Fruit fly (Drosophila melanogaster) whole organism, wandering third instar larva: ENCODE data around the gene CG9801.

Source experiments
- Abd-B ChIP-seq: fragments of >200 bp; optimal IDR thresholded peaks from 2 replicates; lab custom pipeline; 2017; ENCODE audit warnings: missing biosample characterization, missing genetic modification characterization
- Mio ChIP-seq: sonication (Bioruptor generic); optimal IDR thresholded peaks from 2 replicates; lab custom pipeline; 2016; ENCODE audit warnings: missing biosample characterization, missing genetic modification characterization
- Myc ChIP-seq: fragments of >200 bp; optimal IDR thresholded peaks from 2 replicates; lab custom pipeline; 2017
- br ChIP-seq: fragments of 200-800 bp; sonication (Bioruptor generic); optimal IDR thresholded peaks from 2 replicates; lab custom pipeline; 2016; ENCODE audit warnings: missing biosample characterization, missing genetic modification characterization
- ey ChIP-seq: fragments of 200-800 bp; sonication (Bioruptor generic); optimal IDR thresholded peaks from 2 replicates; lab custom pipeline; 2016; ENCODE audit warnings: missing biosample characterization, missing genetic modification characterization
- lola ChIP-seq: fragments of >200 bp; optimal IDR thresholded peaks from 2 replicates; lab custom pipeline; 2017; ENCODE audit warnings: missing biosample characterization, missing genetic modification characterization
- usp ChIP-seq: fragments of >200 bp; optimal IDR thresholded peaks from 2 replicates; lab custom pipeline; 2017; ENCODE audit warnings: missing biosample characterization, missing genetic modification characterization

dm6 chr3R:8742661-8743060 lies 4.8 kb downstream of the CG9801 start:
- no peak for TF ChIP-seq br
- no peak for TF ChIP-seq Myc (lab: Kevin White, UChicago)
- TF ChIP-seq ey: no peak
- no peak for TF ChIP-seq Abd-B (GFP tag; lab: Kevin White, UChicago)
- no peak for TF ChIP-seq Mio (GFP tag; lab: Kevin White, UChicago)
- no peak for TF ChIP-seq usp (GFP tag; lab: Kevin White, UChicago)
- TF ChIP-seq lola: no peak
